Comparison of ENCODE assay signal across 2 fruit fly cellular contexts in the genomic region with DNA sequence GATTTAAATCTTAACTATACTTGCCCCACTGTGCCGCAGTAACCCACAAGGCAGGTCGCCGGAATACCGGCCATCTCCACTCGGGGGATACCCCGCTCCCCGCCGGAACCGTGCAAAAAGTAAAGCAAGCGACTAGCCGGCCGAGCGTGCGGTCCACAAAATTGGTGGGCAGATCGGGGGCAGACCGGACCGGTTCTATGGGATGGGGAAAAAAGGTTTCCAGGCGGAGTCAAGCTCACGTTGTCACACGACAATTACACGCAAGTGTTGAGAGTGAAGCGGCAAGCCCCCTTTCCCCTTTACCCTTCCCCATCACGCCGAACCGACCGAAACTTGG.
A peak's percentile ranks its signal among the peaks of the same experiment; 100 is the strongest.
TF ChIP-seq lines count a peak whose summit lies in the region.

No protein-coding gene starts in this region.

TF ChIP-seq in whole organism, embryonic, 481 proteins besides CTCF, POLR2A, EP300 and RAD21 (continued from another document):
- peak; percentile 26 for TF ChIP-seq nom (GFP tag; optimal IDR thresholded peaks at IDR 0.05; lab: Kevin White, UChicago)
- 0 out of 2 replicates have a peak, but pooled peaks have one; percentile 8 for TF ChIP-seq CG9932 (GFP tag; IDR thresholded peaks at IDR 0.05; lab: Robert Waterston, UW)
- no peak for TF ChIP-seq CG8944 (GFP tag; optimal IDR thresholded peaks at IDR 0.05; lab: Kevin White, UChicago)
- no peak for TF ChIP-seq CG10979 (tag; optimal IDR thresholded peaks at IDR 0.05; lab: Kevin White, UChicago)
TF ChIP-seq in whole organism, embryonic: peak in this region for 17.

TF ChIP-seq in whole organism, prepupa, 60 proteins besides CTCF, POLR2A, EP300 and RAD21 (continued from another document):
- TF ChIP-seq CG34406 (GFP tag; optimal IDR thresholded peaks at IDR 0.05; lab: Kevin White, UChicago) (no peak), CG8632 (GFP tag; optimal IDR thresholded peaks at IDR 0.05; lab: Kevin White, UChicago) (peak; percentile 3), CG6276 (GFP tag; optimal IDR thresholded peaks at IDR 0.05; lab: Kevin White, UChicago) (no peak), CG9139 (GFP tag; optimal IDR thresholded peaks at IDR 0.05; lab: Kevin White, UChicago) (no peak), CG15336 (GFP tag; IDR thresholded peaks at IDR 0.05; lab: Robert Waterston, UW) (no peak), svp (GFP tag; lab: Kevin White, UChicago) (peak; percentile 62), CG11294 (GFP tag; IDR thresholded peaks at IDR 0.05; lab: Robert Waterston, UW) (no peak), fkh (GFP tag; optimal IDR thresholded peaks at IDR 0.05; lab: Kevin White, UChicago) (no peak), CG8119 (GFP tag; IDR thresholded peaks at IDR 0.05; lab: Robert Waterston, UW) (0 out of 3 replicates have a peak, but pooled peaks have one; percentile 4), dac (GFP tag; optimal IDR thresholded peaks at IDR 0.05; lab: Kevin White, UChicago) (no peak), Sox15 (GFP tag; optimal IDR thresholded peaks at IDR 0.05; lab: Kevin White, UChicago) (no peak), Eip78C (GFP tag; lab: Kevin White, UChicago) (no peak), CG6163 (GFP tag; IDR thresholded peaks at IDR 0.05; lab: Robert Waterston, UW) (0 out of 3 replicates have a peak, but pooled peaks have one; percentile 36), Lpt (GFP tag; optimal IDR thresholded peaks at IDR 0.05; lab: Kevin White, UChicago) (no peak), CG6854 (GFP tag; optimal IDR thresholded peaks at IDR 0.05; lab: Kevin White, UChicago) (no peak), Ets21C (GFP tag; optimal IDR thresholded peaks at IDR 0.05; lab: Kevin White, UChicago) (no peak)
